Worm (Caenorhabditis elegans) whole organism, L1 larva: ENCODE results near the gene K09B11.4.
A peak's percentile ranks its signal among the peaks of the same experiment; 100 is the strongest.

Experiments
- C16A3.4 ChIP-seq: fragments of 150-350 bp; optimal IDR thresholded peaks from 2 replicates; lab custom pipeline; 2014; ENCODE audit warnings: missing biosample characterization, missing genetic modification characterization
- F16B12.6 ChIP-seq: fragments of 150-350 bp; optimal IDR thresholded peaks from 2 replicates; lab custom pipeline; 2014; ENCODE audit warnings: missing biosample characterization, missing genetic modification characterization
- Y116A8C.19 ChIP-seq: sonication (generic microtip); optimal IDR thresholded peaks from 2 replicates; lab custom pipeline; 2016; ENCODE audit warnings: missing compliant biosample characterization, missing genetic modification characterization, borderline replicate concordance
- alr-1 ChIP-seq: fragments of 200-800 bp; sonication (Bioruptor generic); optimal IDR thresholded peaks from 2 replicates; lab custom pipeline; 2018; ENCODE audit warnings: borderline replicate concordance, mild to moderate bottlenecking, missing genetic modification characterization, missing compliant biosample characterization
- ama-1 ChIP-seq: fragments of 150-350 bp; optimal IDR thresholded peaks from 2 replicates; lab custom pipeline; 2014
- blmp-1 ChIP-seq: fragments of 150-350 bp; optimal IDR thresholded peaks from 2 replicates; lab custom pipeline; 2014; ENCODE audit warnings: missing biosample characterization, missing genetic modification characterization
- ceh-8 ChIP-seq: fragments of 200-800 bp; sonication (Bioruptor generic); optimal IDR thresholded peaks from 2 replicates; lab custom pipeline; 2018; ENCODE audit warnings: mild to moderate bottlenecking, missing genetic modification characterization, moderate library complexity, missing compliant biosample characterization
- ceh-82 ChIP-seq, 3 experiments: fragments of 150-350 bp in 1 of 3; sonication (generic microtip) in 2 of 3; optimal IDR thresholded peaks; 2 replicates each; lab custom pipeline; 2014 to 2017; ENCODE audit warnings: missing biosample characterization in 3 of 3, missing genetic modification characterization in 3 of 3
- ces-1 ChIP-seq: fragments of 150-350 bp; optimal IDR thresholded peaks from 2 replicates; lab custom pipeline; 2014; ENCODE audit warnings: missing biosample characterization, missing genetic modification reagents, missing genetic modification characterization
- dpl-1 ChIP-seq, 3 experiments: fragments of 150-350 bp in 2 of 3; sonication (generic microtip) in 1 of 3; optimal IDR thresholded peaks; 2 replicates each; lab custom pipeline; 2014 to 2017; ENCODE audit warnings: missing biosample characterization in 3 of 3, missing genetic modification characterization in 3 of 3, missing genetic modification reagents in 3 of 3
- dsc-1 ChIP-seq: sonication (generic microtip); optimal IDR thresholded peaks from 2 replicates; lab custom pipeline; 2016; ENCODE audit warnings: mild to moderate bottlenecking, missing genetic modification characterization, missing compliant biosample characterization
- efl-1 ChIP-seq, 4 experiments: fragments of 150-350 bp; optimal IDR thresholded peaks in 3 of 4; peaks in 1 of 4; 1 replicate in 1 of 4; 2 replicates in 3 of 4; lab custom pipeline; 2014; ENCODE audit warnings: missing biosample characterization in 2 of 4, missing genetic modification characterization in 2 of 4, missing genetic modification reagents in 2 of 4
- fkh-4 ChIP-seq: sonication (generic microtip); optimal IDR thresholded peaks from 2 replicates; lab custom pipeline; 2016; ENCODE audit warnings: missing compliant biosample characterization, missing genetic modification characterization, borderline replicate concordance
- fkh-8 ChIP-seq: sonication (generic microtip); optimal IDR thresholded peaks from 2 replicates; lab custom pipeline; 2016; ENCODE audit warnings: mild to moderate bottlenecking, missing genetic modification characterization, missing compliant biosample characterization
- grh-1 ChIP-seq: fragments of 200-800 bp; sonication (Bioruptor generic); IDR thresholded peaks from 2 replicates; pipeline ENCODE4 v1.3.6; 2022; ENCODE audit warnings: missing genetic modification reagents, missing genetic modification characterization, missing compliant biosample characterization
- hpl-2 ChIP-seq: fragments of 150-350 bp; optimal IDR thresholded peaks from 2 replicates; lab custom pipeline; 2014; ENCODE audit warnings: missing biosample characterization, missing genetic modification reagents, missing genetic modification characterization
- lin-15B ChIP-seq: fragments of 150-350 bp; sonication (generic microtip); optimal IDR thresholded peaks from 3 replicates; lab custom pipeline; 2014; ENCODE audit warnings: missing biosample characterization, missing genetic modification characterization
- lin-35 ChIP-seq, 2 experiments: fragments of 150-350 bp; optimal IDR thresholded peaks; 2 replicates each; lab custom pipeline; 2014; ENCODE audit warnings: missing biosample characterization in 2 of 2, missing genetic modification characterization in 2 of 2, missing genetic modification reagents in 2 of 2
- lir-3 ChIP-seq: sonication (generic microtip); optimal IDR thresholded peaks from 2 replicates; lab custom pipeline; 2016; ENCODE audit warnings: mild to moderate bottlenecking, missing genetic modification characterization, moderate library complexity, missing compliant biosample characterization; ENCODE audit not compliant: poor library complexity
- lsy-2 ChIP-seq, 2 experiments: fragments of 150-350 bp; optimal IDR thresholded peaks; 2 replicates each; lab custom pipeline; 2014; ENCODE audit warnings: missing biosample characterization in 2 of 2, missing genetic modification characterization in 2 of 2
- mdl-1 ChIP-seq, 2 experiments: fragments of 150-350 bp; optimal IDR thresholded peaks; 2 replicates each; lab custom pipeline; 2014 to 2017; ENCODE audit warnings: missing biosample characterization in 2 of 2, missing genetic modification characterization in 2 of 2, inconsistent platforms in 1 of 2
- mep-1 ChIP-seq: fragments of 150-350 bp; optimal IDR thresholded peaks from 2 replicates; lab custom pipeline; 2014; ENCODE audit warnings: missing biosample characterization, missing genetic modification characterization
- nhr-20 ChIP-seq: sonication (generic microtip); optimal IDR thresholded peaks from 2 replicates; lab custom pipeline; 2016; ENCODE audit warnings: mild to moderate bottlenecking, missing genetic modification characterization, missing compliant biosample characterization
- nhr-237 ChIP-seq: fragments of 150-350 bp; optimal IDR thresholded peaks from 2 replicates; lab custom pipeline; 2014; ENCODE audit warnings: missing biosample characterization, missing genetic modification characterization
- nhr-28 ChIP-seq: fragments of 150-350 bp; optimal IDR thresholded peaks from 2 replicates; lab custom pipeline; 2014; ENCODE audit warnings: missing biosample characterization, missing genetic modification characterization
- nhr-47 ChIP-seq: sonication (generic microtip); optimal IDR thresholded peaks from 2 replicates; lab custom pipeline; 2016; ENCODE audit warnings: mild to moderate bottlenecking, missing genetic modification characterization, moderate library complexity, missing compliant biosample characterization
- nhr-71 ChIP-seq: sonication (generic microtip); optimal IDR thresholded peaks from 2 replicates; lab custom pipeline; 2016; ENCODE audit warnings: mild to moderate bottlenecking, missing genetic modification characterization, moderate library complexity, missing compliant biosample characterization
- nhr-77 ChIP-seq: fragments of 150-350 bp; optimal IDR thresholded peaks from 2 replicates; lab custom pipeline; 2014; ENCODE audit warnings: missing biosample characterization, missing genetic modification characterization
- nhr-84 ChIP-seq: sonication (generic microtip); optimal IDR thresholded peaks from 2 replicates; lab custom pipeline; 2017; ENCODE audit warnings: missing biosample characterization, missing genetic modification characterization
- pax-3 ChIP-seq: fragments of 200-800 bp; sonication (Bioruptor generic); optimal IDR thresholded peaks from 2 replicates; lab custom pipeline; 2018; ENCODE audit warnings: mild to moderate bottlenecking, missing genetic modification characterization, moderate library complexity, missing compliant biosample characterization
- pqm-1 ChIP-seq: sonication (generic microtip); optimal IDR thresholded peaks from 3 replicates; lab custom pipeline; 2017; ENCODE audit warnings: missing biosample characterization, missing genetic modification characterization
- skn-1 ChIP-seq: fragments of 150-350 bp; optimal IDR thresholded peaks from 2 replicates; lab custom pipeline; 2014; ENCODE audit warnings: missing biosample characterization, missing genetic modification characterization
- snu-23 ChIP-seq: sonication (generic microtip); optimal IDR thresholded peaks from 2 replicates; lab custom pipeline; 2016; ENCODE audit warnings: missing genetic modification characterization, missing compliant biosample characterization
- sox-4 ChIP-seq: sonication (generic microtip); optimal IDR thresholded peaks from 2 replicates; lab custom pipeline; 2016; ENCODE audit warnings: missing genetic modification characterization, missing compliant biosample characterization
- swsn-7 ChIP-seq: sonication (generic microtip); optimal IDR thresholded peaks from 2 replicates; lab custom pipeline; 2016; ENCODE audit warnings: missing genetic modification characterization, missing compliant biosample characterization
- tbx-2 ChIP-seq: sonication (generic microtip); optimal IDR thresholded peaks from 2 replicates; lab custom pipeline; 2016; ENCODE audit warnings: missing genetic modification characterization, missing compliant biosample characterization
- unc-30 ChIP-seq: sonication (generic microtip); optimal IDR thresholded peaks from 2 replicates; lab custom pipeline; 2017; ENCODE audit warnings: missing biosample characterization, missing genetic modification characterization
- vab-15 ChIP-seq: sonication (generic microtip); optimal IDR thresholded peaks from 2 replicates; lab custom pipeline; 2017; ENCODE audit warnings: missing genotype, mild to moderate bottlenecking, missing genetic modification characterization, missing compliant biosample characterization
- xbp-1 ChIP-seq: sonication (generic microtip); optimal IDR thresholded peaks from 2 replicates; lab custom pipeline; 2016; ENCODE audit warnings: missing genetic modification characterization, missing compliant biosample characterization
- zip-4 ChIP-seq: fragments of 200-800 bp; sonication (Bioruptor generic); optimal IDR thresholded peaks from 2 replicates; lab custom pipeline; 2018; ENCODE audit warnings: mild to moderate bottlenecking, missing genetic modification characterization, moderate library complexity, missing compliant biosample characterization

The K09B11.4 gene

ce11 chrIV:13412845-13413383, 16.4 kb upstream of the K09B11.4 start, which contains the start of gene gcl-1:
Gene gcl-1 (minus strand): TSS chrIV:13412895.
- TF ChIP-seq dpl-1 (GFP tag; optimal IDR thresholded peaks at IDR 0.05; lab: Kevin White, UChicago) (peak in 1 of 3 experiments; percentile 19), nhr-47 (tag; lab: Kevin White, UChicago) (no peak), unc-30 (no peak), nhr-237 (no peak), nhr-84 (tag; lab: Kevin White, UChicago) (no peak), alr-1 (no peak), F16B12.6 (tag; lab: Kevin White, UChicago) (no peak), snu-23 (peak; percentile 27), ama-1 (lab: Kevin White, UChicago) (no peak), hpl-2 (GFP tag; lab: Kevin White, UChicago) (no peak), efl-1 (optimal IDR thresholded peaks at IDR 0.05; lab: Kevin White, UChicago) (no peak), efl-1 (GFP tag; optimal IDR thresholded peaks at IDR 0.05 in 1 of 2; lab: Kevin White, UChicago) (no peak), lir-3 (no peak), vab-15 (no peak), blmp-1 (tag; lab: Kevin White, UChicago) (peak; percentile 11), xbp-1 (tag; lab: Kevin White, UChicago) (no peak), tbx-2 (tag; lab: Kevin White, UChicago) (no peak), lin-35 (GFP tag; optimal IDR thresholded peaks at IDR 0.05; lab: Kevin White, UChicago) (peak; percentile 13 to 37), sox-4 (tag; lab: Kevin White, UChicago) (no peak), dsc-1 (tag; lab: Kevin White, UChicago) (no peak), swsn-7 (no peak), mdl-1 (tag; optimal IDR thresholded peaks at IDR 0.05; lab: Kevin White, UChicago) (peak in 1 of 2 experiments; percentile 59), lsy-2 (tag; optimal IDR thresholded peaks at IDR 0.05; lab: Kevin White, UChicago) (no peak), ceh-8 (GFP tag; lab: Kevin White, UChicago) (no peak), C16A3.4 (tag; lab: Kevin White, UChicago) (no peak), grh-1 (GFP tag; lab: Robert Waterston, UW) (0 out of 2 replicates have a peak, but pooled peaks have one; percentile 29), pqm-1 (tag; lab: Kevin White, UChicago) (no peak), pax-3 (tag; lab: Kevin White, UChicago) (no peak), Y116A8C.19 (tag; lab: Kevin White, UChicago) (no peak), fkh-4 (tag; lab: Kevin White, UChicago) (no peak), nhr-77 (tag; lab: Kevin White, UChicago) (no peak), nhr-28 (no peak), fkh-8 (tag; lab: Kevin White, UChicago) (no peak), nhr-71 (tag; lab: Kevin White, UChicago) (no peak), zip-4 (GFP tag; lab: Kevin White, UChicago) (no peak), nhr-20 (no peak)
- TF ChIP-seq, all 84 proteins: peak for 6

DNA sequence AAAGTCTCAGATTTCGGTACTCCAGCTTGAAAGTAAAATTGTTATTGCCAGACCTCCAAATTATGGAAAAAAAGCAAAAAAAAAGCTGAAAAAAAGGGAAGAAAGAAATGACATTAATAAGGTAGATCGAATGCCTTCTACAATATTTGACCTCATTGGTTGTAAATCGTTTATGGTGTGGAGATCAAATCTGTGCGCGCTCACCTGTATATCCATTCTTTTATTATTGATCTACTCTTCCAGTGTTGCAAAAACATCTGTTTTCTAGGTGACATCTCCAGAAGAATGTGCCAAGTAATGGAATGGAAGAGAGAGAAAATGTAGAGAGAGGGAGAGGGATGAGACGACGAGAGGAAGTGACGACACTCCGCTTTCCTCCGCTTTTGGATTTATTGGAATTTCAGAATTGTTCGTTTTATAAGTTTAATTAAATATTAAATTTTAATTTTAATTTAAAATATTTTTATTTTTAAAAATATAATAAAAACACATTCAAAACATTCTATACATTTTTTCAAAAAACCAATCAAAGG, 13.5 kb upstream of the K09B11.4 start, which contains the start of the genes pik-1 and aptf-2:
Gene pik-1 (plus strand): TSS at position 303 of the 533 bp plus-strand sequence.
Gene aptf-2 (minus strand): TSS at position 313 of the 533 bp plus-strand sequence.
- TF ChIP-seq unc-30 (no peak), dpl-1 (GFP tag; optimal IDR thresholded peaks at IDR 0.05; lab: Kevin White, UChicago) (peak in 1 of 3 experiments; percentile 31), ces-1 (GFP tag; lab: Kevin White, UChicago) (no peak), skn-1 (no peak), ceh-82 (tag; optimal IDR thresholded peaks at IDR 0.05; lab: Kevin White, UChicago) (no peak), blmp-1 (tag; lab: Kevin White, UChicago) (peak; percentile 27), efl-1 (optimal IDR thresholded peaks at IDR 0.05; lab: Kevin White, UChicago) (no peak), efl-1 (GFP tag; optimal IDR thresholded peaks at IDR 0.05 in 1 of 2; lab: Kevin White, UChicago) (peak in 1 of 2 experiments; percentile 5), lin-15B (tag; lab: Kevin White, UChicago) (no peak), lin-35 (GFP tag; optimal IDR thresholded peaks at IDR 0.05; lab: Kevin White, UChicago) (peak in 1 of 2 experiments; percentile 24), mep-1 (tag; lab: Kevin White, UChicago) (peak; percentile 32), lsy-2 (tag; optimal IDR thresholded peaks at IDR 0.05; lab: Kevin White, UChicago) (peak in 1 of 2 experiments; percentile 26)
